Worm (Caenorhabditis elegans) whole organism, L3 larva: ENCODE data around the gene nlp-48.
A peak's percentile ranks its signal among the peaks of the same experiment; 100 is the strongest.
"Not testable (repeated sequence)": the region's sequence is repeated elsewhere in the genome, so short reads cannot be mapped to it uniquely, and the experiment has no call there.

ENCODE experiments used
- R02D3.7 ChIP-seq: fragments of 150-350 bp; optimal IDR thresholded peaks from 2 replicates; lab custom pipeline; 2014; ENCODE audit warnings: missing biosample characterization, missing genetic modification characterization
- ama-1 ChIP-seq: fragments of 150-350 bp; optimal IDR thresholded peaks from 2 replicates; lab custom pipeline; 2018
- ceh-16 ChIP-seq: sonication (generic microtip); optimal IDR thresholded peaks from 2 replicates; lab custom pipeline; 2017; ENCODE audit warnings: missing biosample characterization, missing genetic modification characterization
- ceh-28 ChIP-seq: fragments of 150-350 bp; optimal IDR thresholded peaks from 2 replicates; lab custom pipeline; 2014; ENCODE audit warnings: missing biosample characterization, missing genetic modification reagents, missing genetic modification characterization
- ceh-82 ChIP-seq: fragments of 150-350 bp; optimal IDR thresholded peaks from 2 replicates; lab custom pipeline; 2014; ENCODE audit warnings: missing biosample characterization, missing genetic modification characterization
- daf-12 ChIP-seq: fragments of 150-350 bp; optimal IDR thresholded peaks from 2 replicates; lab custom pipeline; 2014; ENCODE audit warnings: missing biosample characterization, missing genetic modification reagents, missing genetic modification characterization
- egl-27 ChIP-seq: sonication (generic microtip); optimal IDR thresholded peaks from 4 replicates; lab custom pipeline; 2017; ENCODE audit warnings: missing biosample characterization, missing genetic modification reagents, missing genetic modification characterization
- egl-5 ChIP-seq: fragments of 150-350 bp; optimal IDR thresholded peaks from 2 replicates; lab custom pipeline; 2017; ENCODE audit warnings: missing biosample characterization, missing genetic modification reagents, missing genetic modification characterization, inconsistent platforms
- elt-1 ChIP-seq: fragments of 150-350 bp; optimal IDR thresholded peaks from 2 replicates; lab custom pipeline; 2014; ENCODE audit warnings: missing biosample characterization, missing genetic modification characterization
- elt-2 ChIP-seq: sonication (generic microtip); optimal IDR thresholded peaks from 2 replicates; lab custom pipeline; 2016; ENCODE audit warnings: missing genetic modification reagents, mild to moderate bottlenecking, missing genetic modification characterization, missing compliant biosample characterization
- elt-3 ChIP-seq, 3 experiments: fragments of 150-350 bp in 1 of 3; sonication (generic microtip) in 2 of 3; optimal IDR thresholded peaks; 2 replicates in 2 of 3; 4 replicates in 1 of 3; lab custom pipeline; 2014 to 2017; ENCODE audit warnings: missing biosample characterization in 3 of 3, missing genetic modification characterization in 3 of 3
- eor-1 ChIP-seq, 2 experiments: fragments of 150-350 bp; optimal IDR thresholded peaks; 2 replicates each; lab custom pipeline; 2014 to 2018; ENCODE audit warnings: missing biosample characterization in 2 of 2, missing genetic modification characterization in 2 of 2
- fkh-10 ChIP-seq: sonication (generic microtip); optimal IDR thresholded peaks from 2 replicates; lab custom pipeline; 2017; ENCODE audit warnings: missing biosample characterization, missing genetic modification reagents, missing genetic modification characterization
- fkh-2 ChIP-seq: fragments of 150-350 bp; optimal IDR thresholded peaks from 2 replicates; lab custom pipeline; 2014; ENCODE audit warnings: missing biosample characterization, missing genetic modification reagents, missing genetic modification characterization
- hmg-11 ChIP-seq: sonication (generic microtip); optimal IDR thresholded peaks from 2 replicates; lab custom pipeline; 2016; ENCODE audit warnings: missing genetic modification characterization, missing compliant biosample characterization
- jun-1 ChIP-seq: fragments of 150-350 bp; optimal IDR thresholded peaks from 2 replicates; lab custom pipeline; 2014; ENCODE audit warnings: missing biosample characterization, missing genetic modification reagents, missing genetic modification characterization
- lin-15B ChIP-seq: fragments of 150-350 bp; optimal IDR thresholded peaks from 2 replicates; lab custom pipeline; 2014; ENCODE audit warnings: missing biosample characterization, missing genetic modification characterization
- lin-39 ChIP-seq: fragments of 150-350 bp; optimal IDR thresholded peaks from 2 replicates; lab custom pipeline; 2018; ENCODE audit warnings: missing biosample characterization, missing genetic modification reagents, missing genetic modification characterization
- lsy-12 ChIP-seq: sonication (generic microtip); optimal IDR thresholded peaks from 2 replicates; lab custom pipeline; 2016; ENCODE audit warnings: mild to moderate bottlenecking, missing genetic modification characterization, missing compliant biosample characterization
- mml-1 ChIP-seq: fragments of 150-350 bp; sonication (generic microtip); optimal IDR thresholded peaks from 3 replicates; lab custom pipeline; 2014; ENCODE audit warnings: missing biosample characterization, missing genetic modification characterization
- nfya-1 ChIP-seq: sonication (generic microtip); optimal IDR thresholded peaks from 2 replicates; lab custom pipeline; 2017; ENCODE audit warnings: missing genetic modification characterization, mild to moderate bottlenecking, missing compliant biosample characterization, antibody characterized with exemption, moderate library complexity; ENCODE audit not compliant: insufficient read depth
- nhr-11 ChIP-seq: fragments of 150-350 bp; optimal IDR thresholded peaks from 2 replicates; lab custom pipeline; 2014; ENCODE audit warnings: missing biosample characterization, missing genetic modification characterization
- nhr-23 ChIP-seq: fragments of 150-350 bp; optimal IDR thresholded peaks from 2 replicates; lab custom pipeline; 2014; ENCODE audit warnings: missing biosample characterization, missing genetic modification reagents, missing genetic modification characterization
- nhr-25 ChIP-seq: sonication (generic microtip); optimal IDR thresholded peaks from 2 replicates; lab custom pipeline; 2017; ENCODE audit warnings: missing biosample characterization, missing genetic modification characterization
- nhr-43 ChIP-seq: sonication (generic microtip); optimal IDR thresholded peaks from 2 replicates; lab custom pipeline; 2016; ENCODE audit warnings: mild to moderate bottlenecking, missing genetic modification characterization, missing compliant biosample characterization; ENCODE audit not compliant: poor library complexity, severe bottlenecking
- nhr-76 ChIP-seq: fragments of 150-350 bp; sonication (generic microtip); optimal IDR thresholded peaks from 5 replicates; lab custom pipeline; 2014; ENCODE audit warnings: missing biosample characterization, missing genetic modification characterization
- nhr-77 ChIP-seq: fragments of 150-350 bp; optimal IDR thresholded peaks from 2 replicates; lab custom pipeline; 2014; ENCODE audit warnings: missing biosample characterization, missing genetic modification characterization
- pha-4 ChIP-seq: fragments of 150-350 bp; optimal IDR thresholded peaks from 2 replicates; lab custom pipeline; 2014; ENCODE audit warnings: missing biosample characterization, missing genetic modification reagents, missing genetic modification characterization
- pqm-1 ChIP-seq: fragments of 150-350 bp; optimal IDR thresholded peaks from 2 replicates; lab custom pipeline; 2017; ENCODE audit warnings: missing biosample characterization, missing genetic modification characterization, inconsistent platforms
- sea-2 ChIP-seq: fragments of 150-350 bp; sonication (generic microtip); optimal IDR thresholded peaks from 4 replicates; lab custom pipeline; 2014; ENCODE audit warnings: missing biosample characterization, missing genetic modification reagents, missing genetic modification characterization
- skn-1 ChIP-seq: fragments of 150-350 bp; optimal IDR thresholded peaks from 2 replicates; lab custom pipeline; 2014; ENCODE audit warnings: missing biosample characterization, missing genetic modification characterization
- snpc-4 ChIP-seq: fragments of 150-350 bp; optimal IDR thresholded peaks from 2 replicates; lab custom pipeline; 2014; ENCODE audit warnings: missing biosample characterization, missing genetic modification characterization
- tbx-2 ChIP-seq: sonication (generic microtip); optimal IDR thresholded peaks from 2 replicates; lab custom pipeline; 2016; ENCODE audit warnings: mild to moderate bottlenecking, missing genetic modification characterization, missing compliant biosample characterization
- unc-39 ChIP-seq: sonication (generic microtip); optimal IDR thresholded peaks from 4 replicates; lab custom pipeline; 2017; ENCODE audit warnings: missing biosample characterization, missing genetic modification characterization
- zag-1 ChIP-seq: fragments of 150-350 bp; optimal IDR thresholded peaks from 2 replicates; lab custom pipeline; 2014; ENCODE audit warnings: missing biosample characterization, missing genetic modification characterization
- ztf-11 ChIP-seq: fragments of 150-350 bp; optimal IDR thresholded peaks from 2 replicates; lab custom pipeline; 2014; ENCODE audit warnings: missing biosample characterization, missing genetic modification characterization
- ztf-4 ChIP-seq: fragments of 150-350 bp; optimal IDR thresholded peaks from 2 replicates; lab custom pipeline; 2014; ENCODE audit warnings: missing biosample characterization, missing genetic modification characterization

nlp-48 gene

DNA sequence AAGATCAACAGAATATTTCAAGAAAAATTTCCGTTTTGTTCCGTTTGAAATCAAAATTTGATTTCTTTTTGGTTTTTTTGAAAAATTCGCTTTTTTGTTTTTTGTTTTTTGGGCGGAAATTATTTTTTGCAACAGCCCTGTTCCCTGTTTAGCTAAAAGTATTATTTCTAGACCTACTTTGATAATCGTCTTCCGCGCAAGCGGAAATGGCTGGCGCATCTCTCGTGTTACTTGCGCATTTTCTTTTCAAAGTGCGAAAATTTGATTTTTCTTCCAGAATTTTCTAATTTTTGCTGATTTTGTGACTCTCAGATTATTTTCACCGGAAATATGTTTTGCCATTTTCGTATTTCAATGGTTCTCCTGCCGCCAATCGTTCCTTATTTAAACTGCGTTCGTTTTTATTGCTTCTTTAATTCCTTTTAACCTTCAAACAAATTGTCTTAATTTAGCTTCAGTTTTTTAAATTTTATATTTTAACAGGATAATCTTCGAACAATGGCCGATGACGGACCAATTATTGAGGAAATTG, 32.7 kb upstream of the nlp-48 start, which contains the start of gene cpar-1:
Gene cpar-1 (plus strand): TSS at position 482 of the 532 bp plus-strand sequence.
- TF ChIP-seq ceh-16 (tag; lab: Kevin White, UChicago) (no peak), lsy-12 (no peak), ceh-82 (tag; lab: Kevin White, UChicago) (no peak), elt-3 (tag; optimal IDR thresholded peaks at IDR 0.05; lab: Kevin White, UChicago) (no peak), nhr-11 (tag; lab: Kevin White, UChicago) (no peak), nhr-76 (tag; lab: Kevin White, UChicago) (no peak), snpc-4 (tag; lab: Kevin White, UChicago) (no peak), sea-2 (GFP tag; lab: Kevin White, UChicago) (no peak), unc-39 (no peak), skn-1 (no peak), nhr-25 (tag; lab: Kevin White, UChicago) (no peak), lin-39 (tag; lab: Kevin White, UChicago) (no peak), fkh-2 (tag; lab: Kevin White, UChicago) (no peak), ztf-4 (tag; lab: Kevin White, UChicago) (no peak), lin-15B (tag; lab: Kevin White, UChicago) (no peak), pha-4 (tag; lab: Kevin White, UChicago) (no peak), daf-12 (tag; lab: Kevin White, UChicago) (no peak), eor-1 (tag; optimal IDR thresholded peaks at IDR 0.05; lab: Kevin White, UChicago) (no peak)

DNA sequence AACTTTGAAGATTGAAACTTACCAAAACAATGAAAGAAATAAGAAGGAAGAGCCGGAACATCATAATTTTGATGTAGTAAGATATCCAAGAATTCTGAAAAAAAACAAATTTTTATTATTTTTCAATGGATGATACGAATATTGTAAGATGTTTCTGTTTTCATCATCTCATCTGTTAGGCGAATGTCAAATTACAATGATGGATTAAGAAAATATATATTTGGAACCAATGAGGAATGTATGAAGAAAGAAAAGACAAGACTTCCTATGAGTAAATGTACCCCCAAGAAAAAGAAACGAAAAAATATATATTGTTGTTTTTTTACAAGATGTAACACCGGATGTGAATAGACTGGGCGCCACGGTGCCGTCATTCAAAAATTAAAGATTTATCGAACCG, 25.4 kb upstream of the nlp-48 start, which contains the start of gene T26G10.5:
Gene T26G10.5 (minus strand): TSS at position 101 of the 400 bp plus-strand sequence.
- TF ChIP-seq unc-39, result no peak
- no peak for TF ChIP-seq lin-15B (tag; lab: Kevin White, UChicago)
- no peak for TF ChIP-seq pqm-1 (tag; lab: Kevin White, UChicago)
- no peak for TF ChIP-seq snpc-4 (tag; lab: Kevin White, UChicago)
- no peak for TF ChIP-seq nhr-25 (tag; lab: Kevin White, UChicago)
- no peak for TF ChIP-seq lin-39 (tag; lab: Kevin White, UChicago)
- no peak for TF ChIP-seq daf-12 (tag; lab: Kevin White, UChicago)
- TF ChIP-seq, all 47 proteins: peak for 0

DNA sequence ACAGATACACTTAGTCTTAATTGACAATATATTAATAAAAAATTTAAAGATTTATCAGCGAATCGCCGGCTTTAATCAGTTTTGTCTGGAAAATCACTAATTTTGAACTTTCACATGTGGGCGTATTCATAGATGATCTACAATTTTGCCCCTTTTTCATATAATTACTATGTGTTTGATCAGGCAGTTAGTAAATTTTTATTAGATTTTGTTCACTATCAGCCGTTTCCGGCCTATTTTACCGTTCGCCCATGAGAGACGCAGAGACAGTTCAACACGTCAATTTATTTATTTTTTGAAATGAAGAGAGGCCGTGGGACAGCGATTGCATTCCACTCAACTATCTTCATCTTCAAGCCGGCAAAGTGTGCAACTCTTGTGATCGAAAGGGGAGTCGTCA, 19.3 kb upstream of the nlp-48 start, which contains the start of gene T26G10.4:
Gene T26G10.4 (plus strand): TSS at position 301 of the 400 bp plus-strand sequence.
- not testable (repeated sequence) for TF ChIP-seq R02D3.7, zag-1, pha-4 (tag; lab: Kevin White, UChicago)

DNA sequence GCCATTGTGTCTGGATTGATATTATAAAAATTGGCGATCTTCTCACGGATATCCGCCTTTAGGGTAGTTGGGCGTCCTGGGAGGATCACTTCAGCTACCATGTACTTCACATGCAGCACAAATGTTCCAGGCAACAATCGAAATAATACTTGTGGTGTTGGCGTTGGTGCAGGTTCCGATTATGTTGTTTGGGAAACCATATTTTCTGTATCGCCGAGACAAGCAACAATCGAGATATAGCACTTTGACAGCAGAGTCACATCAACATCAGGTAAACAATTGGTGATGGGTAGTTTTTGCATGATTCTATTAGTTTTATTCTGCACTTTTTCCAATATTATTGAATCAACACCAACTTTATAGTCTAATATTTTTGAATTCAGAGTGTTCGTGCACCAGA, 12.4 kb upstream of the nlp-48 start, which contains the start of gene T26G10.3:
Gene T26G10.3 (minus strand): TSS at position 101 of the 400 bp plus-strand sequence.
- TF ChIP-seq sea-2 (GFP tag; lab: Kevin White, UChicago), result no peak
- TF ChIP-seq nhr-25 (tag; lab: Kevin White, UChicago), result no peak
- TF ChIP-seq skn-1, result no peak
- TF ChIP-seq mml-1 (tag; lab: Kevin White, UChicago), result no peak
- no peak for TF ChIP-seq unc-39
- TF ChIP-seq pqm-1 (tag; lab: Kevin White, UChicago), result no peak
- no peak for TF ChIP-seq elt-2
- TF ChIP-seq fkh-2 (tag; lab: Kevin White, UChicago), result no peak
- no peak for TF ChIP-seq ama-1 (lab: Kevin White, UChicago)
- TF ChIP-seq zag-1 (tag; lab: Kevin White, UChicago), result no peak
- TF ChIP-seq ceh-16 (tag; lab: Kevin White, UChicago), result no peak
- no peak for TF ChIP-seq egl-27 (tag; lab: Kevin White, UChicago)

DNA sequence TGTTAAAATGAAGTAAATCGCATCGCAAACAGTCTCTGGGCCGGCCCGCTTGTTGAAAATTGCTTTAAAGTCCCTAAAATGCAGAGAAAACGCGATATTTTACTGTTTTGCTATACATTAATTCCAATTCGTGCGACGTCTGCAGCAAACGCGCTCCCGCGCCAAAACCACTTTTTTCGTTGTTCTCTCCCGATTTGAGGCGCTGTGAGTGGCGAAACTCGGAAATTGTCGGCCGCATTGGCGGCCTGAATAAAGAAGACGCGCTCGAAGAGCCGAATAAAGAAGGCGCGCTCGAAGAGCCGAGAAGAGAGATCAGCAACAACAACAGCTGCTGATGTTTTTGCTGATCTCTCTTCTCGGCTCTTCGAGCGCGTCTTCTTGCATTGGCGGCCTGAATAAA, 7.4 kb upstream of the nlp-48 start:
- TF ChIP-seq snpc-4 (tag; lab: Kevin White, UChicago), result peak; percentile 90
- peak; percentile 24 for TF ChIP-seq lin-15B (tag; lab: Kevin White, UChicago)

DNA sequence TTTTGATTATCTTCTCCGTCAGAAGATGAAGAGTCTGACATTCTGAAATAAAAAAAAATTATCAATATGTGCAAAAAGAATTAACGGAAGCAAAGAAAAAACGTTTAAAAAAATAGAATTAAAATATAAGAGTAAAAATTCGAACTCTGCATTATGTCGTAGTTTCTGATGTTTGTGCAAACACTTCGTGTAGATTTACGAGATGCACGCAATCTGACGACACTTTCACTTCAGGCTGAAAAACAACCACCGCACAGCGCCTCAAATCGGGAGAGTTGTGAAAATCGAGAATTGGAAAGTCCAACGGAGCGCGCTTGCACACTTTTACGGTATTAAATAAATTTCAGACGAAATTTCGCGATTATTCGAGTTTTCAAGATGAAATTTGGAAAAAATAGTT, 5.7 kb upstream of the nlp-48 start, which contains the start of gene T26G10.1:
Gene T26G10.1 (minus strand): TSS at position 42 of the 400 bp plus-strand sequence.
- TF ChIP-seq nfya-1, result peak; percentile 73
- TF ChIP-seq eor-1 (tag; optimal IDR thresholded peaks at IDR 0.05; lab: Kevin White, UChicago), result no peak
- peak; percentile 95 for TF ChIP-seq lin-15B (tag; lab: Kevin White, UChicago)
- TF ChIP-seq elt-1 (tag; lab: Kevin White, UChicago), result no peak
- TF ChIP-seq skn-1, result peak; percentile 31
- TF ChIP-seq nhr-43 (tag; lab: Kevin White, UChicago), result peak; percentile 59
- no peak for TF ChIP-seq ceh-16 (tag; lab: Kevin White, UChicago)
- peak; percentile 61 for TF ChIP-seq nhr-23 (tag; lab: Kevin White, UChicago)
- no peak for TF ChIP-seq ama-1 (lab: Kevin White, UChicago)
- peak; percentile 80 for TF ChIP-seq snpc-4 (tag; lab: Kevin White, UChicago)
- TF ChIP-seq pha-4 (tag; lab: Kevin White, UChicago), result peak; percentile 40
- TF ChIP-seq lsy-12, result peak; percentile 9
- TF ChIP-seq R02D3.7 (tag; lab: Kevin White, UChicago), result peak; percentile 97
- TF ChIP-seq pqm-1 (tag; lab: Kevin White, UChicago), result peak; percentile 19
- peak; percentile 41 for TF ChIP-seq nhr-25 (tag; lab: Kevin White, UChicago)
- peak; percentile 19 for TF ChIP-seq jun-1 (tag; lab: Kevin White, UChicago)
- TF ChIP-seq hmg-11, result peak; percentile 30
- peak; percentile 31 for TF ChIP-seq lin-39 (tag; lab: Kevin White, UChicago)
- TF ChIP-seq ztf-11 (tag; lab: Kevin White, UChicago), result no peak
- TF ChIP-seq fkh-10, result peak; percentile 7
- peak; percentile 52 for TF ChIP-seq nhr-77 (tag; lab: Kevin White, UChicago)
- no peak for TF ChIP-seq egl-5 (tag; lab: Kevin White, UChicago)
- peak; percentile 31 for TF ChIP-seq elt-2
- TF ChIP-seq tbx-2 (tag; lab: Kevin White, UChicago), result peak; percentile 19
- TF ChIP-seq ceh-28, result peak; percentile 55
